1 fruit fly cellular context compared by ENCODE assay signal in genomic region chr3L:808725-809537, dm6.
TF ChIP-seq lines count a peak whose summit lies in the region.

No protein-coding gene starts in this region.

TF ChIP-seq in whole organism, embryonic, 481 proteins besides CTCF, POLR2A, EP300 and RAD21 (continued from another document):
- TF ChIP-seq ranshi (GFP tag; IDR thresholded peaks at IDR 0.05; lab: Robert Waterston, UW) (no peak), CG17359 (tag; optimal IDR thresholded peaks at IDR 0.05; lab: Kevin White, UChicago) (no peak), nerfin-1 (tag; optimal IDR thresholded peaks at IDR 0.05; lab: Kevin White, UChicago) (peak; percentile 14), CG4820 (GFP tag; optimal IDR thresholded peaks at IDR 0.05; lab: Kevin White, UChicago) (no peak), yki (optimal IDR thresholded peaks at IDR 0.05; lab: Kevin White, UChicago) (no peak), ab (GFP tag; optimal IDR thresholded peaks at IDR 0.05; lab: Kevin White, UChicago) (no peak), HHEX (GFP tag; optimal IDR thresholded peaks at IDR 0.05; lab: Kevin White, UChicago) (no peak), Dek (tag; optimal IDR thresholded peaks at IDR 0.05; lab: Kevin White, UChicago) (no peak), CoRest (tag; optimal IDR thresholded peaks at IDR 0.05; lab: Kevin White, UChicago) (no peak), Drgx (GFP tag; IDR thresholded peaks at IDR 0.05; lab: Robert Waterston, UW) (no peak), Atf-2 (GFP tag; optimal IDR thresholded peaks at IDR 0.05; lab: Kevin White, UChicago) (no peak), Ravus (GFP tag; IDR thresholded peaks at IDR 0.05; lab: Robert Waterston, UW) (no peak), ken (GFP tag; IDR thresholded peaks at IDR 0.05; lab: Robert Waterston, UW) (no peak), Jarid2 (GFP tag; optimal IDR thresholded peaks at IDR 0.05; lab: Kevin White, UChicago) (no peak), h (optimal IDR thresholded peaks at IDR 0.05; lab: Kevin White, UChicago) (no peak)
